Fruit fly (Drosophila melanogaster): ENCODE data around the gene rux.

DNA sequence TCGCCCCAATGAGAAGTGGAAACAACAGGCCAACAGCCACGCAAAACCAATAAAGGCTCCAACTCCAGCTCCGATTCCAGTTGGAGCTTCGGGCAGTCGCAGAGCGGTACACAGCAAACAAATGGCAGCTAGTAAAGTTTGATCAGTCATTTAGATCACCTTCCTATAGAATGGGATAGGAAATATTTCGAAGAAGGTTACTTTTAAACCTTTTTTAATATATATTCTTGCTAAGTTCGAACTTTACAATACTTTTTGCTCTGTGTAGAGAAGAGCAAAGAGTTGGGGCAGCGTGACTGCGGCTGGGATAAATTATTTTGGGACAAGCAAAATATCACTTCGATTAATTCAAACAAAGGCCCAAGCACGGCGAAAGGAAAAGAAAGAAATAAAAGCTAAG lies 17.3 kb downstream of the rux start:
- no peak for TF ChIP-seq Crg-1 (GFP tag; optimal IDR thresholded peaks at IDR 0.05)
- TF ChIP-seq tj (GFP tag; optimal IDR thresholded peaks at IDR 0.05): no peak
- no peak for TF ChIP-seq Mnt (GFP tag; optimal IDR thresholded peaks at IDR 0.05)
- no peak for TF ChIP-seq Clk (GFP tag; optimal IDR thresholded peaks at IDR 0.05)
- TF ChIP-seq CG7045 (GFP tag; optimal IDR thresholded peaks at IDR 0.05): no peak
- TF ChIP-seq pad (GFP tag; optimal IDR thresholded peaks at IDR 0.05): no peak
- TF ChIP-seq Hr96 (GFP tag; optimal IDR thresholded peaks at IDR 0.05): no peak
- TF ChIP-seq CG14711 (tag; optimal IDR thresholded peaks at IDR 0.05): no peak
- no peak for TF ChIP-seq kay (GFP tag; ENCODE audit: borderline replicate concordance)
- no peak for TF ChIP-seq cic (GFP tag; optimal IDR thresholded peaks at IDR 0.05)
- no peak for TF ChIP-seq ovo (GFP tag; optimal IDR thresholded peaks at IDR 0.05)
- TF ChIP-seq CG7101 (tag; optimal IDR thresholded peaks at IDR 0.05): no peak

Data from whole organism, adult.